Worm (Caenorhabditis elegans) whole organism, L3 larva: ENCODE results near the gene col-81.

Source experiments
- aly-2 ChIP-seq: fragments of 150-350 bp; optimal IDR thresholded peaks from 2 replicates; lab custom pipeline; 2014; ENCODE audit warnings: missing biosample characterization, missing genetic modification characterization
- eor-1 ChIP-seq, 2 experiments: fragments of 150-350 bp; optimal IDR thresholded peaks; 2 replicates each; lab custom pipeline; 2014 to 2018; ENCODE audit warnings: missing biosample characterization in 2 of 2, missing genetic modification characterization in 2 of 2
- nhr-12 ChIP-seq: fragments of 150-350 bp; optimal IDR thresholded peaks from 2 replicates; lab custom pipeline; 2014; ENCODE audit warnings: missing biosample characterization, missing genetic modification characterization
- nhr-237 ChIP-seq: fragments of 150-350 bp; optimal IDR thresholded peaks from 2 replicates; lab custom pipeline; 2014; ENCODE audit warnings: missing biosample characterization, missing genetic modification characterization
- skn-1 ChIP-seq: fragments of 150-350 bp; optimal IDR thresholded peaks from 2 replicates; lab custom pipeline; 2014; ENCODE audit warnings: missing biosample characterization, missing genetic modification characterization
- ztf-11 ChIP-seq: fragments of 150-350 bp; optimal IDR thresholded peaks from 2 replicates; lab custom pipeline; 2014; ENCODE audit warnings: missing biosample characterization, missing genetic modification characterization
- ztf-4 ChIP-seq: fragments of 150-350 bp; optimal IDR thresholded peaks from 2 replicates; lab custom pipeline; 2014; ENCODE audit warnings: missing biosample characterization, missing genetic modification characterization

DNA sequence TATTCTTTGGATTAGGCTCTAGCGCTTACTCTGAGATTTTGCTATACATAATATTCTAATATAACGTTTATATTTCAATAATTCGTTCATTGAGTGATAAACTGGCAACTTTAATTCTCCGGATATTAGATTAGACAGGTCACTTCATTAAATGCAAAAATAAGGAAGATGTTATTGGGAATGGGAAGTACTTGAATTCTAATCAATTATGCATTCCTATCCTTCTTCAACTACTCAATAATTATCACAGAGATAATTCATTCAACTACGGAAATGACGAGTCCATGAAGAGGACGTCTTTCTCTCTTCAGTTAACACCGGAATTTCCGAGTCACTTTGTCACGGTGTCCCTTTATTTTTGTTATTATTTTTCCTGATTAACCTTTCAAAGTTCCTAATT is 42.9 kb downstream of the col-81 start:
- TF ChIP-seq nhr-237 (tag; lab: Kevin White, UChicago) (no peak), nhr-12 (tag; lab: Kevin White, UChicago) (no peak), ztf-4 (tag; lab: Kevin White, UChicago) (no peak), ztf-11 (tag; lab: Kevin White, UChicago) (no peak), eor-1 (tag; optimal IDR thresholded peaks at IDR 0.05; lab: Kevin White, UChicago) (no peak), aly-2 (tag; lab: Kevin White, UChicago) (no peak), skn-1 (no peak)
